Fruit fly (Drosophila melanogaster): ENCODE results near the gene Etfb.

Etfb gene

DNA sequence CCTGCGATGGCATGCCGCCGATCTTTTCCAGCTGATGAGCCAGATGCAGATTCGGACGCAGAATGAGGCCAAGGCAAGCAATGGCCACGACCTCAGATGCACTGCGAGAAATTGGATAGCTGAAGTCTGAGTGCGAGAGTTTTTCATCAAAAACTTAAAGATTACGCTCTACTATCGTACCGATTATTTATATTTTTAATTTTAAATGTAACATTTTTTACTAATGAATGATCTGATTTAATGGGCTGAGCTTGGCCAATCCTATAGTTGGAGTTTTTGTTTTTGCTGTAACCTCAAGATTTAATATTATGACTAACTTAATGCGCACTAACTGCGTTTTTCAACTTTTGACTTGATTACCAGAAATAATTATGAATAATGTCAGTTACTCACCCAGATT, 40.4 kb downstream of the Etfb start:
- TF ChIP-seq CG8301 (tag; optimal IDR thresholded peaks at IDR 0.05) (peak; percentile 14), CG12605 (GFP tag; IDR thresholded peaks at IDR 0.05) (no peak), CG13204 (GFP tag; optimal IDR thresholded peaks at IDR 0.05) (no peak), D1 (tag; optimal IDR thresholded peaks at IDR 0.05) (no peak), CG9948 (tag; optimal IDR thresholded peaks at IDR 0.05) (peak; percentile 3), CG10348 (GFP tag; IDR thresholded peaks at IDR 0.05) (no peak), fd96Ca (GFP tag; IDR thresholded peaks at IDR 0.05) (0 out of 3 replicates have a peak, but pooled peaks have one; percentile 31), Pif1A (GFP tag; optimal IDR thresholded peaks at IDR 0.05) (peak; percentile 31), CG17806 (tag; optimal IDR thresholded peaks at IDR 0.05) (peak; percentile 12), Snoo (tag; optimal IDR thresholded peaks at IDR 0.05) (peak; percentile 71), CG4496 (GFP tag; IDR thresholded peaks at IDR 0.05) (peak; percentile 29; the same call in 1 of the 3 replicates), CG32121 (GFP tag; IDR thresholded peaks at IDR 0.05) (no peak), gl (tag; optimal IDR thresholded peaks at IDR 0.05) (no peak), CG15710 (tag; optimal IDR thresholded peaks at IDR 0.05) (peak; percentile 50), Pif1B (GFP tag; optimal IDR thresholded peaks at IDR 0.05) (peak; percentile 2), CG8159 (tag; optimal IDR thresholded peaks at IDR 0.05) (peak; percentile 59), CG14655 (GFP tag; optimal IDR thresholded peaks at IDR 0.05) (peak; percentile 34), Ets98B (GFP tag; IDR thresholded peaks at IDR 0.05) (no peak), rn (GFP tag; IDR thresholded peaks at IDR 0.05) (no peak), EcR (GFP tag; optimal IDR thresholded peaks at IDR 0.05) (no peak), CG34367 (tag; optimal IDR thresholded peaks at IDR 0.05) (peak; percentile 12)

DNA sequence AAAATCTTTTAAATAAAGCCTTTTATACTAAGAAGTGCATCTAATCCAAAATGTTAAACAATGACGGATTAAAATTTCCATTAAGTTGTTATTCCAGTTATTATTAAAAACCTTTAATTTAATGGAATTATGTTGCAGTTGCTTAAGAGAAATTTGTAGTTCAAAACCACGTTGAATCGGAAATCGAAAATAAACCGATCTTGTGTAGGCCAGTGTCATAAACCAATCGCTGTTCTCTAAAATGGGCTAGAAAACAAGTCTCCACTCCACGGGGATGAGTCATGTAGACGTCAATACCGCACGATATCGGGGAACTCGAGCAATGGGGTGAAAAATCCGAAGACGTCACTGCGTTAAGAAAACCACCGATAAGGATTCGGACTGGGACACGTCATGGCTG, 41.2 kb downstream of the Etfb start:
- TF ChIP-seq CG15710 (tag; optimal IDR thresholded peaks at IDR 0.05), result peak; percentile 22
- no peak for TF ChIP-seq CG13204 (GFP tag; optimal IDR thresholded peaks at IDR 0.05)
- TF ChIP-seq CG8159 (tag; optimal IDR thresholded peaks at IDR 0.05), result peak; percentile 35

- peak; percentile 3 for TF ChIP-seq CG34367 (tag; optimal IDR thresholded peaks at IDR 0.05)
- TF ChIP-seq CG32121 (GFP tag; IDR thresholded peaks at IDR 0.05), result no peak
- TF ChIP-seq Pif1B (GFP tag; optimal IDR thresholded peaks at IDR 0.05), result no peak
- TF ChIP-seq CG15710 (tag; optimal IDR thresholded peaks at IDR 0.05), result peak; percentile 20
- no peak for TF ChIP-seq CG12605 (GFP tag; IDR thresholded peaks at IDR 0.05)
- TF ChIP-seq Pif1A (GFP tag; optimal IDR thresholded peaks at IDR 0.05), result no peak
- no peak for TF ChIP-seq CG4496 (GFP tag; IDR thresholded peaks at IDR 0.05)
- TF ChIP-seq CG8159 (tag; optimal IDR thresholded peaks at IDR 0.05), result peak; percentile 24
Observed at dm6 chr3R:29760042-29760441, 42.7 kb downstream of the Etfb start.

- no peak for TF ChIP-seq CG32121 (GFP tag; IDR thresholded peaks at IDR 0.05)
- no peak for TF ChIP-seq CG10348 (GFP tag; IDR thresholded peaks at IDR 0.05)
- TF ChIP-seq CG15710 (tag; optimal IDR thresholded peaks at IDR 0.05), result no peak
- TF ChIP-seq CG14655 (GFP tag; optimal IDR thresholded peaks at IDR 0.05), result no peak
Observed at dm6 chr3R:29758734-29759131, 44.0 kb downstream of the Etfb start.

DNA sequence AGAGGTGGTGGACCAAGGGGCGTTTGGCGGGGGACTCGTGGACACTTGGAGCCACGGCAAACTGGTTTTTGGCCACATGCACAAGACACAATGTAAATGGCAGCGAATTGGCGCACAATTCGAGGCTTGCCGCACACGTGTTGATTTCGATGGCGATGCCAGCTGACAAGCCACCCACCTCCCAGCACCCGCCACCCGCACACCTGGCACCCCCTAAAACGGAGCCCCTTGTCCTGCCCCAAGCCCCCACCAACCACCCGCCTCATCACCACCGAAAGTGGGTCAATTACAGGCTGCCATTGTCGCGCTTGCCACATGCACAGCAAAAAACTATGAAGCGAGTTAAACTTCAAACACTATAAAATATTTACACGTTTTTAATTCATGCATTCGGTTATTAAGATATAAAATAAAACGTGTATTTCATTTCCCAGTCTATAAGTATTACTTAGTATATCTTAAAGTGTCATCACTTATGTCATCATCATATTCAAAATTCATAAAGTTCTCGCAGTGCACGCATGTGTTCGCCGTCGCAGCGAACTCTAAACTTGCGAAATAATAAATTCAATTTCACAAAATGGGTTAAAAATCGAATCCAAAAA, 44.5 kb downstream of the Etfb start:
- peak; percentile 66 for TF ChIP-seq CG12605 (GFP tag; IDR thresholded peaks at IDR 0.05)
- TF ChIP-seq CG9948 (tag; optimal IDR thresholded peaks at IDR 0.05), result peak; percentile 50
- TF ChIP-seq D1 (tag; optimal IDR thresholded peaks at IDR 0.05), result no peak
- 0 out of 2 replicates have a peak, but pooled peaks have one; percentile 41 for TF ChIP-seq CG10348 (GFP tag; IDR thresholded peaks at IDR 0.05)
- TF ChIP-seq CG32121 (GFP tag; IDR thresholded peaks at IDR 0.05), result peak; percentile 83
- TF ChIP-seq Pif1B (GFP tag; optimal IDR thresholded peaks at IDR 0.05), result peak; percentile 19
- peak; percentile 57 for TF ChIP-seq CG8159 (tag; optimal IDR thresholded peaks at IDR 0.05)
- peak; percentile 46 for TF ChIP-seq CG17806 (tag; optimal IDR thresholded peaks at IDR 0.05)
- peak; percentile 38 for TF ChIP-seq CG14655 (GFP tag; optimal IDR thresholded peaks at IDR 0.05)
- peak; percentile 61; the same call in 2 of the 3 replicates for TF ChIP-seq fd96Ca (GFP tag; IDR thresholded peaks at IDR 0.05)
- peak; percentile 18 for TF ChIP-seq CG34367 (tag; optimal IDR thresholded peaks at IDR 0.05)
- TF ChIP-seq gl (tag; optimal IDR thresholded peaks at IDR 0.05), result no peak
- TF ChIP-seq EcR (GFP tag; optimal IDR thresholded peaks at IDR 0.05), result no peak
- TF ChIP-seq Snoo (tag; optimal IDR thresholded peaks at IDR 0.05), result peak; percentile 35
- TF ChIP-seq Ets98B (GFP tag; IDR thresholded peaks at IDR 0.05), result peak; percentile 80
- peak; percentile 84 for TF ChIP-seq CG4496 (GFP tag; IDR thresholded peaks at IDR 0.05)
- peak; percentile 24 for TF ChIP-seq CG15710 (tag; optimal IDR thresholded peaks at IDR 0.05)
- no peak for TF ChIP-seq CG13204 (GFP tag; optimal IDR thresholded peaks at IDR 0.05)
- TF ChIP-seq Pif1A (GFP tag; optimal IDR thresholded peaks at IDR 0.05), result peak; percentile 60
- peak; percentile 58 for TF ChIP-seq rn (GFP tag; IDR thresholded peaks at IDR 0.05)
- TF ChIP-seq CG8301 (tag; optimal IDR thresholded peaks at IDR 0.05), result peak; percentile 61

DNA sequence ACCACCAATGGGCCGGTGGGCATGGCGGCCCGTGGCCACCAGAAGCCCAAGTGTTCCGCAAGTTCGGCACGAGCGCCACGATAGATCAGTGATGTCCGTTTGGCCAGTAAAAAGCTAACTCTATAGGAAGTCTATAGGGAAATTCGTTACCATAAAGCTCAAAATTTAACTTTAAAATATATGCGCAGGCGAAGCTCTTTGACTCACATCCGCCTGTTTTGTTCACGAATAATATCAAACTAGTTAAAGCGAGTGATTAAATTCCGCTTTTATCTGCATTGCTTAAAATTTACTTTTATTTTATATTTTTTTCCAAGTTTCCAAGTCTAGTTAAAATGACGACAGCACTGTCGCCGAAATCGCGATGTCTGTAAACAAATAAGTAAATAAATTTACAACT, 45.1 kb downstream of the Etfb start:
- TF ChIP-seq CG13204 (GFP tag; optimal IDR thresholded peaks at IDR 0.05) (no peak), gl (tag; optimal IDR thresholded peaks at IDR 0.05) (no peak), CG8301 (tag; optimal IDR thresholded peaks at IDR 0.05) (peak; percentile 55), CG8159 (tag; optimal IDR thresholded peaks at IDR 0.05) (peak; percentile 53), CG9948 (tag; optimal IDR thresholded peaks at IDR 0.05) (peak; percentile 34), D1 (tag; optimal IDR thresholded peaks at IDR 0.05) (peak; percentile 10), Pif1B (GFP tag; optimal IDR thresholded peaks at IDR 0.05) (peak; percentile 47), CG17806 (tag; optimal IDR thresholded peaks at IDR 0.05) (peak; percentile 42), CG14655 (GFP tag; optimal IDR thresholded peaks at IDR 0.05) (peak; percentile 63), CG32121 (GFP tag; IDR thresholded peaks at IDR 0.05) (peak; percentile 37), CG15710 (tag; optimal IDR thresholded peaks at IDR 0.05) (peak; percentile 38), CG34367 (tag; optimal IDR thresholded peaks at IDR 0.05) (no peak), Pif1A (GFP tag; optimal IDR thresholded peaks at IDR 0.05) (no peak), Snoo (tag; optimal IDR thresholded peaks at IDR 0.05) (peak; percentile 5), CG10348 (GFP tag; IDR thresholded peaks at IDR 0.05) (no peak), Ets98B (GFP tag; IDR thresholded peaks at IDR 0.05) (peak; percentile 38), CG4496 (GFP tag; IDR thresholded peaks at IDR 0.05) (peak; percentile 71), CG12605 (GFP tag; IDR thresholded peaks at IDR 0.05) (no peak), fd96Ca (GFP tag; IDR thresholded peaks at IDR 0.05) (peak; percentile 72), rn (GFP tag; IDR thresholded peaks at IDR 0.05) (no peak), EcR (GFP tag; optimal IDR thresholded peaks at IDR 0.05) (no peak)

Measured in whole organism, pupa.